Worm (Caenorhabditis elegans) whole organism, L4 larva: ENCODE measurements around the gene F13D12.5.

Source experiments
- D1046.2 ChIP-seq: fragments of 200-800 bp; sonication (Bioruptor generic); IDR thresholded peaks from 2 replicates; pipeline ENCODE4 v1.3.6; 2022; ENCODE audit warnings: missing genetic modification characterization, missing compliant biosample characterization
- R02D3.7 ChIP-seq: fragments of 150-350 bp; sonication (generic microtip); optimal IDR thresholded peaks from 3 replicates; lab custom pipeline; 2014; ENCODE audit warnings: missing biosample characterization, missing genetic modification characterization
- T20F7.1 ChIP-seq: fragments of 200-800 bp; sonication (Bioruptor generic); optimal IDR thresholded peaks from 2 replicates; lab custom pipeline; 2018; ENCODE audit warnings: mild to moderate bottlenecking, missing genetic modification characterization, missing compliant biosample characterization
- Y48G9A.11 ChIP-seq: fragments of 200-800 bp; sonication (Bioruptor generic); IDR thresholded peaks from 2 replicates; pipeline ENCODE4 v1.3.6; 2022; ENCODE audit warnings: missing genetic modification reagents, missing genetic modification characterization, missing compliant biosample characterization
- Y75B8A.6 ChIP-seq: fragments of 200-800 bp; sonication (Bioruptor generic); IDR thresholded peaks from 2 replicates; pipeline ENCODE4 v1.3.6; 2022; ENCODE audit warnings: missing genetic modification reagents, missing genetic modification characterization, missing compliant biosample characterization
- ZK337.2 ChIP-seq: fragments of 200-800 bp; sonication (Bioruptor generic); IDR thresholded peaks from 2 replicates; pipeline ENCODE4 v1.3.6; 2022; ENCODE audit warnings: missing genetic modification reagents, missing genetic modification characterization, missing compliant biosample characterization
- aha-1 ChIP-seq: fragments of 150-350 bp; peaks from one replicate; lab custom pipeline; 2014; ENCODE audit warnings: missing biosample characterization, missing genetic modification characterization
- ceh-32 ChIP-seq: sonication (generic microtip); optimal IDR thresholded peaks from 2 replicates; lab custom pipeline; 2016; ENCODE audit warnings: mild to moderate bottlenecking, missing genetic modification characterization, missing compliant biosample characterization; ENCODE audit not compliant: poor library complexity
- ceh-62 ChIP-seq: sonication (generic microtip); optimal IDR thresholded peaks from 2 replicates; lab custom pipeline; 2017; ENCODE audit warnings: missing biosample characterization, missing genetic modification characterization
- ceh-82 ChIP-seq: sonication (generic microtip); optimal IDR thresholded peaks from 2 replicates; lab custom pipeline; 2017; ENCODE audit warnings: missing biosample characterization, missing genetic modification characterization
- ces-1 ChIP-seq: fragments of 150-350 bp; sonication (generic microtip); optimal IDR thresholded peaks from 4 replicates; lab custom pipeline; 2014; ENCODE audit warnings: missing biosample characterization, missing genetic modification reagents, missing genetic modification characterization
- daf-16 ChIP-seq, 3 experiments: sonication (generic microtip); optimal IDR thresholded peaks; 2 replicates each; lab custom pipeline; 2016 to 2017; ENCODE audit warnings: missing genetic modification characterization in 3 of 3, missing genetic modification reagents in 3 of 3, mild to moderate bottlenecking in 2 of 3, missing compliant biosample characterization in 2 of 3, missing biosample characterization in 1 of 3, moderate library complexity in 1 of 3
- dmd-6 ChIP-seq: fragments of 200-800 bp; sonication (Bioruptor generic); IDR thresholded peaks from 2 replicates; pipeline ENCODE4 v1.3.6; 2022; ENCODE audit warnings: missing genetic modification reagents, missing genetic modification characterization, missing compliant biosample characterization
- dmd-9 ChIP-seq: fragments of 200-800 bp; sonication (Bioruptor generic); IDR thresholded peaks from 2 replicates; pipeline ENCODE4 v1.3.6; 2022; ENCODE audit warnings: missing genetic modification reagents, missing genetic modification characterization, missing compliant biosample characterization
- egl-27 ChIP-seq: sonication (generic microtip); optimal IDR thresholded peaks from 3 replicates; lab custom pipeline; 2017; ENCODE audit warnings: missing biosample characterization, missing genetic modification reagents, missing genetic modification characterization
- egl-43 ChIP-seq: fragments of 200-800 bp; sonication (Bioruptor generic); IDR thresholded peaks from 2 replicates; pipeline ENCODE4 v1.3.6; 2022; ENCODE audit warnings: missing genetic modification reagents, missing genetic modification characterization, missing compliant biosample characterization
- hif-1 ChIP-seq, 2 experiments: sonication (generic microtip); optimal IDR thresholded peaks; 2 replicates each; lab custom pipeline; 2016 to 2017; ENCODE audit warnings: missing compliant biosample characterization in 2 of 2, missing genetic modification characterization in 2 of 2, missing genetic modification reagents in 2 of 2, missing genotype in 2 of 2, mild to moderate bottlenecking in 1 of 2
- jun-1 ChIP-seq: fragments of 150-350 bp; optimal IDR thresholded peaks from 2 replicates; lab custom pipeline; 2014; ENCODE audit warnings: missing biosample characterization, missing genetic modification reagents, missing genetic modification characterization
- lin-29 ChIP-seq: fragments of 200-800 bp; sonication (Bioruptor generic); IDR thresholded peaks from 2 replicates; pipeline ENCODE4 v1.3.6; 2022; ENCODE audit warnings: missing genetic modification reagents, missing genetic modification characterization, missing compliant biosample characterization
- lin-38 ChIP-seq: fragments of 200-800 bp; sonication (Bioruptor generic); IDR thresholded peaks from 2 replicates; pipeline ENCODE4 v1.3.6; 2022; ENCODE audit warnings: missing genetic modification reagents, missing genetic modification characterization, missing compliant biosample characterization
- lin-39 ChIP-seq: fragments of 150-350 bp; optimal IDR thresholded peaks from 2 replicates; lab custom pipeline; 2014; ENCODE audit warnings: missing biosample characterization, missing genetic modification reagents, missing genetic modification characterization
- lir-3 ChIP-seq: sonication (generic microtip); optimal IDR thresholded peaks from 2 replicates; lab custom pipeline; 2016; ENCODE audit warnings: mild to moderate bottlenecking, missing genetic modification characterization, missing compliant biosample characterization
- lsy-2 ChIP-seq, 2 experiments: fragments of 150-350 bp in 1 of 2; sonication (generic microtip) in 1 of 2; optimal IDR thresholded peaks; 2 replicates each; lab custom pipeline; 2014 to 2017; ENCODE audit warnings: missing biosample characterization in 2 of 2, missing genetic modification characterization in 2 of 2
- mdl-1 ChIP-seq, 2 experiments: fragments of 150-350 bp in 1 of 2; sonication (generic microtip) in 1 of 2; optimal IDR thresholded peaks; 2 replicates each; lab custom pipeline; 2014 to 2017; ENCODE audit warnings: missing biosample characterization in 2 of 2, missing genetic modification characterization in 2 of 2
- mdt-29 ChIP-seq: fragments of 200-800 bp; sonication (Bioruptor generic); IDR thresholded peaks from 2 replicates; pipeline ENCODE4 v1.3.6; 2022; ENCODE audit warnings: missing genetic modification reagents, missing genetic modification characterization, missing compliant biosample characterization
- nhr-10 ChIP-seq: fragments of 150-350 bp; optimal IDR thresholded peaks from 2 replicates; lab custom pipeline; 2014; ENCODE audit warnings: missing biosample characterization, missing genetic modification characterization
- nhr-28 ChIP-seq: fragments of 150-350 bp; optimal IDR thresholded peaks from 2 replicates; lab custom pipeline; 2014; ENCODE audit warnings: missing biosample characterization, missing genetic modification characterization
- nhr-76 ChIP-seq: fragments of 150-350 bp; optimal IDR thresholded peaks from 2 replicates; lab custom pipeline; 2014; ENCODE audit warnings: missing biosample characterization, missing genetic modification characterization
- nhr-77 ChIP-seq: fragments of 150-350 bp; optimal IDR thresholded peaks from 2 replicates; lab custom pipeline; 2014; ENCODE audit warnings: missing biosample characterization, missing genetic modification characterization
- pha-4 ChIP-seq, 2 experiments: fragments of 150-350 bp in 1 of 2; fragments of 200-800 bp in 1 of 2; sonication (Bioruptor generic) in 1 of 2; IDR thresholded peaks in 1 of 2; optimal IDR thresholded peaks in 1 of 2; 2 replicates each; pipeline versions ENCODE4 v1.3.6 to Lab custom; 2014 to 2022; ENCODE audit warnings: missing genetic modification characterization in 2 of 2, missing genetic modification reagents in 2 of 2, missing biosample characterization in 1 of 2, missing compliant biosample characterization in 1 of 2
- rbr-2 ChIP-seq: sonication (generic microtip); optimal IDR thresholded peaks from 2 replicates; lab custom pipeline; 2016; ENCODE audit warnings: missing genotype, missing genetic modification characterization, missing compliant biosample characterization
- set-16 ChIP-seq: fragments of 200-800 bp; sonication (Bioruptor generic); IDR thresholded peaks from 2 replicates; pipeline ENCODE4 v1.3.6; 2022; ENCODE audit warnings: missing genetic modification reagents, missing genetic modification characterization, missing compliant biosample characterization
- tra-1 ChIP-seq: fragments of 200-800 bp; sonication (Bioruptor generic); IDR thresholded peaks from 2 replicates; pipeline ENCODE4 v1.3.6; 2022; ENCODE audit warnings: missing genetic modification reagents, missing genetic modification characterization, missing compliant biosample characterization
- unc-130 ChIP-seq: sonication (generic microtip); optimal IDR thresholded peaks from 2 replicates; lab custom pipeline; 2016; ENCODE audit warnings: missing genetic modification reagents, missing genetic modification characterization, missing compliant biosample characterization
- unc-39 ChIP-seq: sonication (generic microtip); optimal IDR thresholded peaks from 2 replicates; lab custom pipeline; 2017; ENCODE audit warnings: missing biosample characterization, missing genetic modification characterization
- vab-7 ChIP-seq: fragments of 200-800 bp; sonication (Bioruptor generic); IDR thresholded peaks from 2 replicates; pipeline ENCODE4 v1.3.6; 2022; ENCODE audit warnings: missing genetic modification reagents, missing genetic modification characterization, missing compliant biosample characterization
- zfp-3 ChIP-seq: fragments of 200-800 bp; sonication (Bioruptor generic); conservative IDR thresholded peaks from 2 replicates; pipeline ENCODE4 v1.3.6; 2022; ENCODE audit warnings: missing genetic modification reagents, missing genetic modification characterization, missing compliant biosample characterization

F13D12.5 gene

DNA sequence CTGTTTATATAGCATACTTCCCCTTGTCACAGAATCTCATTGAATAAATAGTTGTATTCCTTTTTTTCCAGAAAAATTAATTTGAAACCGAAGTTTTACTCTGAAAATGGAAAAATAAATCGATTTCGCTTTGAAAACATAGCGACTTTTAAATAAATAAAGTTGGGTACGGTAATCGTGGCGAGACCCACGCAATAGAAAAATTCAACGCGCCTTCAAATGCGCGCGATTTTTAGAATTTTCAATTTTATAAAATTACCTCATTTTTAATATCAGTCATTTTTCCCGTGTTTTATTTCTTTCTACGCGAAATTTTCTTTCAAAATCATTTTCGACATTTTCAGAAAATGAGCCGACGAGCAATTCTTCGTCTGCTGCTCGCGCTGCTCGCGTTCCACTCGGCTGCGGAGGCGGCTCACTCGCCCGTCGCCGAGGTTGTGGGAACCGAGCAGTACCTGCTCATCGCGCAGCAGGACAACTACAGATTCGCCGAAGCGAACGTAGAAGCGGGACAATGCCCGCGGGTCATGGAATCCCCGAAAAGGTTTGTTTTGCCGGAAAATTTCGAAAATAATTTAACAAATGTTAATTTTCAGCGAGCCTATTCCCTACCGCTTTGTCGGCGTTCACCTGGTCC is at the start of gene F13D12.5:
F13D12.5 (plus strand) TSS at position 345 of the 637 bp plus-strand sequence.
- peak; percentile 10 for TF ChIP-seq rbr-2 (tag; lab: Kevin White, UChicago)
- 0 out of 2 replicates have a peak, but pooled peaks have one; percentile 11 for TF ChIP-seq tra-1 (GFP tag; lab: Robert Waterston, UW)
- TF ChIP-seq mdt-29 (GFP tag; lab: Robert Waterston, UW) = no peak
- TF ChIP-seq zfp-3 = 0 out of 2 replicates have a peak, but pooled peaks have one; percentile 40
- TF ChIP-seq nhr-28 (tag; lab: Kevin White, UChicago) = no peak
- peak; percentile 93 for TF ChIP-seq set-16 (GFP tag; lab: Robert Waterston, UW)
- peak; percentile 40; the same call in 1 of the 2 replicates for TF ChIP-seq lin-38 (GFP tag; lab: Robert Waterston, UW)
- TF ChIP-seq dmd-6 (GFP tag; lab: Robert Waterston, UW) = no peak
- no peak for TF ChIP-seq nhr-10 (tag; lab: Kevin White, UChicago)
- peak in 1 of 2 experiments; percentile 51 for TF ChIP-seq lsy-2 (tag; optimal IDR thresholded peaks at IDR 0.05; lab: Kevin White, UChicago)
- peak; percentile 71; the same call in 1 of the 2 replicates for TF ChIP-seq Y48G9A.11 (GFP tag; lab: Robert Waterston, UW)
- no peak for TF ChIP-seq ZK337.2 (GFP tag; lab: Robert Waterston, UW)
- TF ChIP-seq egl-43 = 0 out of 2 replicates have a peak, but pooled peaks have one; percentile 46
- TF ChIP-seq T20F7.1 (GFP tag; lab: Kevin White, UChicago) = no peak
- peak; percentile 41 for TF ChIP-seq aha-1 (tag; lab: Kevin White, UChicago)
- TF ChIP-seq Y75B8A.6 = no peak
- TF ChIP-seq unc-130 (GFP tag; lab: Kevin White, UChicago) = peak; percentile 46
- TF ChIP-seq dmd-9 = no peak
- no peak; the same call in 1 of the 2 replicates for TF ChIP-seq pha-4 (GFP tag; IDR thresholded peaks at IDR 0.05; lab: Robert Waterston, UW)
- no peak for TF ChIP-seq pha-4 (tag; optimal IDR thresholded peaks at IDR 0.05; lab: Kevin White, UChicago)
- no peak for TF ChIP-seq ces-1

DNA sequence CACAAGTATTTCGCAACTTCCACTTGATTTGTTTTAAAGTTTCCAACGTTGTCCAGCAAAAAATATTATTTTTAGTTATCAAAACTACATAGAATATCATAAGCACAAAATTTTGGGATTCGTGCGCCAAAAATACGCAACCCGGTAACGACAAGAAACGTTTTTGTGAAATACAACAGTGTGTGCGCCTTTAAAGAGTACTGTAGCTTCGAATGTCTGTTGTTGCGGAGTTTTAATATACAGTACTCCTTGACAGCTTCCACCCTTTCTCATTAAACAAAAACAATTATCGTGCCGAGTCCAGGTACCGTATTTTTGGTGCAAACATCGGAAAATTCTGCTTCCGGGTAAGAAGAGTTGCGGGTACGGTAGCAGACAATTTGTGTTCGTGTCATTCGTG is 46.4 kb upstream of the F13D12.5 start:
- TF ChIP-seq daf-16 (GFP tag; optimal IDR thresholded peaks at IDR 0.05; lab: Kevin White, UChicago) = no peak
- no peak for TF ChIP-seq daf-16 (tag; optimal IDR thresholded peaks at IDR 0.05; lab: Kevin White, UChicago)
- TF ChIP-seq unc-39 (tag; lab: Kevin White, UChicago) = no peak
- no peak for TF ChIP-seq aha-1 (tag; lab: Kevin White, UChicago)
- no peak for TF ChIP-seq hif-1 (tag; optimal IDR thresholded peaks at IDR 0.05; lab: Kevin White, UChicago)
- no peak for TF ChIP-seq Y48G9A.11 (GFP tag; lab: Robert Waterston, UW)
- no peak for TF ChIP-seq nhr-77 (tag; lab: Kevin White, UChicago)
- no peak for TF ChIP-seq vab-7 (GFP tag; lab: Robert Waterston, UW)
- TF ChIP-seq D1046.2 (GFP tag; lab: Robert Waterston, UW) = no peak
- no peak for TF ChIP-seq nhr-76 (tag; lab: Kevin White, UChicago)
- TF ChIP-seq R02D3.7 (tag; lab: Kevin White, UChicago) = no peak
- no peak for TF ChIP-seq ceh-82 (tag; lab: Kevin White, UChicago)
- no peak for TF ChIP-seq lin-39 (tag; lab: Kevin White, UChicago)
- no peak for TF ChIP-seq Y75B8A.6
- TF ChIP-seq ceh-32 (tag; lab: Kevin White, UChicago) = no peak
- TF ChIP-seq lir-3 (tag; lab: Kevin White, UChicago) = no peak
- TF ChIP-seq lin-29 (GFP tag; lab: Robert Waterston, UW) = no peak
- no peak for TF ChIP-seq mdl-1 (tag; optimal IDR thresholded peaks at IDR 0.05; lab: Kevin White, UChicago)
- TF ChIP-seq ceh-62 (tag; lab: Kevin White, UChicago) = no peak
- TF ChIP-seq egl-27 (tag; lab: Kevin White, UChicago) = no peak
- no peak for TF ChIP-seq jun-1 (tag; lab: Kevin White, UChicago)
